Worm (Caenorhabditis elegans) whole organism, L3 larva: ENCODE measurements around the gene glo-3.
A peak's percentile ranks its signal among the peaks of the same experiment; 100 is the strongest.

Source experiments
- R02D3.7 ChIP-seq: fragments of 150-350 bp; optimal IDR thresholded peaks from 2 replicates; lab custom pipeline; 2014; ENCODE audit warnings: missing biosample characterization, missing genetic modification characterization
- ama-1 ChIP-seq: fragments of 150-350 bp; optimal IDR thresholded peaks from 2 replicates; lab custom pipeline; 2018
- ceh-28 ChIP-seq: fragments of 150-350 bp; optimal IDR thresholded peaks from 2 replicates; lab custom pipeline; 2014; ENCODE audit warnings: missing biosample characterization, missing genetic modification reagents, missing genetic modification characterization
- ceh-82 ChIP-seq: fragments of 150-350 bp; optimal IDR thresholded peaks from 2 replicates; lab custom pipeline; 2014; ENCODE audit warnings: missing biosample characterization, missing genetic modification characterization
- ceh-9 ChIP-seq: sonication (generic microtip); optimal IDR thresholded peaks from 2 replicates; lab custom pipeline; 2018; ENCODE audit warnings: missing biosample characterization, missing genetic modification characterization
- daf-12 ChIP-seq: fragments of 150-350 bp; optimal IDR thresholded peaks from 2 replicates; lab custom pipeline; 2014; ENCODE audit warnings: missing biosample characterization, missing genetic modification reagents, missing genetic modification characterization
- elt-1 ChIP-seq: fragments of 150-350 bp; optimal IDR thresholded peaks from 2 replicates; lab custom pipeline; 2014; ENCODE audit warnings: missing biosample characterization, missing genetic modification characterization
- elt-2 ChIP-seq: sonication (generic microtip); optimal IDR thresholded peaks from 2 replicates; lab custom pipeline; 2016; ENCODE audit warnings: missing genetic modification reagents, mild to moderate bottlenecking, missing genetic modification characterization, missing compliant biosample characterization
- elt-3 ChIP-seq, 3 experiments: fragments of 150-350 bp in 1 of 3; sonication (generic microtip) in 2 of 3; optimal IDR thresholded peaks; 2 replicates in 2 of 3; 4 replicates in 1 of 3; lab custom pipeline; 2014 to 2017; ENCODE audit warnings: missing biosample characterization in 3 of 3, missing genetic modification characterization in 3 of 3
- fkh-10 ChIP-seq: sonication (generic microtip); optimal IDR thresholded peaks from 2 replicates; lab custom pipeline; 2017; ENCODE audit warnings: missing biosample characterization, missing genetic modification reagents, missing genetic modification characterization
- fkh-2 ChIP-seq: fragments of 150-350 bp; optimal IDR thresholded peaks from 2 replicates; lab custom pipeline; 2014; ENCODE audit warnings: missing biosample characterization, missing genetic modification reagents, missing genetic modification characterization
- fos-1 ChIP-seq: fragments of 150-350 bp; optimal IDR thresholded peaks from 2 replicates; lab custom pipeline; 2014; ENCODE audit warnings: missing biosample characterization, missing genetic modification characterization
- lsy-12 ChIP-seq: sonication (generic microtip); optimal IDR thresholded peaks from 2 replicates; lab custom pipeline; 2016; ENCODE audit warnings: mild to moderate bottlenecking, missing genetic modification characterization, missing compliant biosample characterization
- mdl-1 ChIP-seq: fragments of 150-350 bp; optimal IDR thresholded peaks from 2 replicates; lab custom pipeline; 2014; ENCODE audit warnings: missing biosample characterization, missing genetic modification characterization
- mml-1 ChIP-seq: fragments of 150-350 bp; sonication (generic microtip); optimal IDR thresholded peaks from 3 replicates; lab custom pipeline; 2014; ENCODE audit warnings: missing biosample characterization, missing genetic modification characterization
- nfya-1 ChIP-seq: sonication (generic microtip); optimal IDR thresholded peaks from 2 replicates; lab custom pipeline; 2017; ENCODE audit warnings: missing genetic modification characterization, mild to moderate bottlenecking, missing compliant biosample characterization, antibody characterized with exemption, moderate library complexity; ENCODE audit not compliant: insufficient read depth
- nhr-11 ChIP-seq: fragments of 150-350 bp; optimal IDR thresholded peaks from 2 replicates; lab custom pipeline; 2014; ENCODE audit warnings: missing biosample characterization, missing genetic modification characterization
- nhr-12 ChIP-seq: fragments of 150-350 bp; optimal IDR thresholded peaks from 2 replicates; lab custom pipeline; 2014; ENCODE audit warnings: missing biosample characterization, missing genetic modification characterization
- nhr-23 ChIP-seq: fragments of 150-350 bp; optimal IDR thresholded peaks from 2 replicates; lab custom pipeline; 2014; ENCODE audit warnings: missing biosample characterization, missing genetic modification reagents, missing genetic modification characterization
- nhr-25 ChIP-seq: sonication (generic microtip); optimal IDR thresholded peaks from 2 replicates; lab custom pipeline; 2017; ENCODE audit warnings: missing biosample characterization, missing genetic modification characterization
- nhr-28 ChIP-seq: fragments of 150-350 bp; optimal IDR thresholded peaks from 2 replicates; lab custom pipeline; 2014; ENCODE audit warnings: missing biosample characterization, missing genetic modification characterization
- nhr-43 ChIP-seq: sonication (generic microtip); optimal IDR thresholded peaks from 2 replicates; lab custom pipeline; 2016; ENCODE audit warnings: mild to moderate bottlenecking, missing genetic modification characterization, missing compliant biosample characterization; ENCODE audit not compliant: poor library complexity, severe bottlenecking
- nhr-76 ChIP-seq: fragments of 150-350 bp; sonication (generic microtip); optimal IDR thresholded peaks from 5 replicates; lab custom pipeline; 2014; ENCODE audit warnings: missing biosample characterization, missing genetic modification characterization
- nhr-77 ChIP-seq: fragments of 150-350 bp; optimal IDR thresholded peaks from 2 replicates; lab custom pipeline; 2014; ENCODE audit warnings: missing biosample characterization, missing genetic modification characterization
- pha-4 ChIP-seq: fragments of 150-350 bp; optimal IDR thresholded peaks from 2 replicates; lab custom pipeline; 2014; ENCODE audit warnings: missing biosample characterization, missing genetic modification reagents, missing genetic modification characterization
- pqm-1 ChIP-seq: fragments of 150-350 bp; optimal IDR thresholded peaks from 2 replicates; lab custom pipeline; 2017; ENCODE audit warnings: missing biosample characterization, missing genetic modification characterization, inconsistent platforms
- sea-2 ChIP-seq: fragments of 150-350 bp; sonication (generic microtip); optimal IDR thresholded peaks from 4 replicates; lab custom pipeline; 2014; ENCODE audit warnings: missing biosample characterization, missing genetic modification reagents, missing genetic modification characterization
- skn-1 ChIP-seq: fragments of 150-350 bp; optimal IDR thresholded peaks from 2 replicates; lab custom pipeline; 2014; ENCODE audit warnings: missing biosample characterization, missing genetic modification characterization
- tbx-2 ChIP-seq: sonication (generic microtip); optimal IDR thresholded peaks from 2 replicates; lab custom pipeline; 2016; ENCODE audit warnings: mild to moderate bottlenecking, missing genetic modification characterization, missing compliant biosample characterization
- unc-39 ChIP-seq: sonication (generic microtip); optimal IDR thresholded peaks from 4 replicates; lab custom pipeline; 2017; ENCODE audit warnings: missing biosample characterization, missing genetic modification characterization
- zag-1 ChIP-seq: fragments of 150-350 bp; optimal IDR thresholded peaks from 2 replicates; lab custom pipeline; 2014; ENCODE audit warnings: missing biosample characterization, missing genetic modification characterization
- ztf-11 ChIP-seq: fragments of 150-350 bp; optimal IDR thresholded peaks from 2 replicates; lab custom pipeline; 2014; ENCODE audit warnings: missing biosample characterization, missing genetic modification characterization
- ztf-4 ChIP-seq: fragments of 150-350 bp; optimal IDR thresholded peaks from 2 replicates; lab custom pipeline; 2014; ENCODE audit warnings: missing biosample characterization, missing genetic modification characterization

glo-3 gene

DNA sequence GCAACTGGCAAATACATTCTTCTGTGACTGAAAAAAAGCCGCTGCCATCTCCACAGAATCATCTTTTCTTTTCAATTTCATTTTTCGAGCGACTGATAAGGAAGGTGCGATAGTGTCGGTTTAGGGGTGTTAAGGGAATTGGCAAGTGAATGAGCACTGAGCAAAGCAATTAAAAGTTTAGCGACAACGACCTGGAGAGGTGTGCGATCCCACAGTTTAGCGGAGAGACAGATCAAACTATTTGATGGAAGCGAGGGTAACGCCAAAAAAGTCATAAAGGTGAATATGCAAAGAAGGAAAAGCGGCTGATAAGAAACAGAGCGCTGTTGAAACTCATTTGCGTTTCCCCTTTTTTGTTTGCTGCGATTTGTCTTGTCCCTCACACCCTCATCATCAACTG lies 4.5 kb upstream of the glo-3 start, which contains the start of the genes F14F3.5 and slcf-1:
F14F3.5 (minus strand) TSS at position 234 of the 400 bp plus-strand sequence.
slcf-1 (plus strand) TSS at position 302 of the 400 bp plus-strand sequence.
- TF ChIP-seq lsy-12 (tag; lab: Kevin White, UChicago) (no peak), mml-1 (tag; lab: Kevin White, UChicago) (no peak), nhr-77 (tag; lab: Kevin White, UChicago) (no peak), elt-2 (peak; percentile 83), fkh-2 (tag; lab: Kevin White, UChicago) (no peak), nhr-28 (no peak), nhr-23 (tag; lab: Kevin White, UChicago) (no peak), nhr-76 (tag; lab: Kevin White, UChicago) (no peak), pqm-1 (tag; lab: Kevin White, UChicago) (peak; percentile 53)

ce11 chrX:10532180-10532833 lies 1.2 kb upstream of the glo-3 start:
- TF ChIP-seq zag-1 (tag; lab: Kevin White, UChicago) (no peak), elt-2 (peak; percentile 92), tbx-2 (no peak), ztf-4 (tag; lab: Kevin White, UChicago) (no peak), ceh-82 (tag; lab: Kevin White, UChicago) (no peak), mdl-1 (tag; lab: Kevin White, UChicago) (no peak), fkh-2 (tag; lab: Kevin White, UChicago) (no peak), pqm-1 (tag; lab: Kevin White, UChicago) (peak; percentile 44), fkh-10 (GFP tag; lab: Kevin White, UChicago) (no peak), ama-1 (lab: Kevin White, UChicago) (no peak), skn-1 (tag; lab: Kevin White, UChicago) (peak; percentile 86), elt-1 (tag; lab: Kevin White, UChicago) (no peak), elt-3 (tag; optimal IDR thresholded peaks at IDR 0.05; lab: Kevin White, UChicago) (no peak), nhr-12 (tag; lab: Kevin White, UChicago) (no peak)

DNA sequence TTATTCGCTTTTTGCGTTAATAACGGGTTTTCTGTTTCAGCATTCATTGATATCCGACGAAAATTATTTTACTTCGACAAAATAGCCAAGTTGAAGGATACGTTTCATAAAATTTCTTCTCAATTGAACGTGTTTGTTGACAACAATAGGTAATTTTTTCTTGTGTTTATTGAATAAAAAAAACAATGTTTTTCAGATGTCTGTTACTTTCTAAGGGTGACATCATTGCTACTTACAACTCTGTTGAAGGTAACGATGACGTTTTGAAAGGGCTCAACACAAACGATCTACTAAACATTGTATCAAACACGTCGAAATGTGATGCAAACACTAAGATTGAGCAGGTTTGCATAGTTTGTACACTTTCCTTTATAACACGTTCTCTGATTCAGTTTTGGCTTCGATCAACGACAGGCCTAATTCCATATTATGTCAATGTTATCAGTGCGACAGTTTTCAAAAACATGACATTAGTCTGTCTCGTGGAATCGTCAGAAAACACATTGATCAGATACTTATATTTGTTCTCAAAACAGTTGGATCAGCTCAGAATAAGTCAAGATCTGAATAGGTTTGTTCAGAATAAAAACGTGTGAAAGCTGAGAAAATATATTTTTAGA lies 1.2 kb downstream of the glo-3 start:
- no peak for TF ChIP-seq lsy-12 (tag; lab: Kevin White, UChicago)
- TF ChIP-seq pqm-1 (tag; lab: Kevin White, UChicago): peak; percentile 37
- TF ChIP-seq mml-1 (tag; lab: Kevin White, UChicago): no peak
- no peak for TF ChIP-seq pha-4
- TF ChIP-seq nhr-76 (tag; lab: Kevin White, UChicago): no peak
- TF ChIP-seq ztf-11 (tag; lab: Kevin White, UChicago): no peak
- TF ChIP-seq nhr-25 (tag; lab: Kevin White, UChicago): no peak
- TF ChIP-seq fos-1: no peak
- peak; percentile 45 for TF ChIP-seq elt-2
- TF ChIP-seq ceh-82 (tag; lab: Kevin White, UChicago): no peak

DNA sequence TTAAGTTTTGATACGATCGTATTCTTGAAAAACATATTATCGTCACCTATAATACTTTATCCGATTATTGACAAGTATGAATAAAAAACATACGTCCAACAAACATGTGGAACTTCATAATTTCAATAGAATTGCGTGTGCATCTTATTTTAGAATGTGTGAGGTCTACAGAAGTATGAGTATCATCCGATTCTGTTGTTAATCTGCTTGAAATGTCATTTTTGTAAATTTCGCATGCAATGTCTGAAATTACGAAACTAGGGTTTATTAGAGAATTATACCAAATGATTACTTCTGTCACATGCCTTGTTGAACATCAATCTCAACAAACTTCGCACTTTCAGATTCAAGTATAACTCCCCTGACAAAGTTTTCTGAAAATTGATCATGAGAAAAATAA lies 8.3 kb downstream of the glo-3 start:
- TF ChIP-seq pha-4 (no peak), unc-39 (no peak), lsy-12 (tag; lab: Kevin White, UChicago) (no peak), daf-12 (no peak), ceh-9 (tag; lab: Kevin White, UChicago) (no peak), nhr-76 (tag; lab: Kevin White, UChicago) (no peak), pqm-1 (tag; lab: Kevin White, UChicago) (no peak), ceh-28 (tag; lab: Kevin White, UChicago) (no peak)

DNA sequence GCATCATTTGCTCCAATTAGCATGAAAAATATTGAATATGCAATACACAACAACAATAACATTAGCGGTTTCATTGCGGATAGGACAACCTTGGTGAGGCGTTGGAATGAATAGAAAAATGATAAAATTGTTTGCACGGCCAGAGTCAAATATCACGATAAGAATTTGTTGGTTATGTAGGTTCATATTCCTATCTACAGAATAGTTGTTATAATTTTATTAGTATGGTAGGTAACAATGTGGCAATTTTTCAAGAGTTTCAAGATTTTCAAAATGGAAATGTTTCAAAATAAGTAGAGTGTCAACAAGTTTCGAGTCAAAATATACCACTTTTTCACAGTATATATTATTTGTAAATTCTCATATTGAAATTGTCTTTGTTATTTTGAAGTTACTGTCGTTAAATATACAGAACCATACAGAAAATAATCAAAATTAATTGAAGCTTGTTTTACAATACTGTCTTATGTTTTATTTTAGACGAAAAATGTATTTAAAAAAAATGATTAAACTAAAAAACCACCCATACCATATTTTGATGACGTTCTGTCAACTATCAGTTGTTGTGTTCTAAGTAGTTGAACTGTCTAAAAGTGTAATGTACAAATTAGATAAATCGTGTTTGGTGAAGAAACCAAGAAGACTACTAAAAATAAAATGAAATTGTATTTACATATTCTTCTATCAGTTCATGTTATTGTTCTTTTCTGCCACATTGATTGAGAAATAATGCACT lies 9.0 kb downstream of the glo-3 start, which contains the start of the genes F59F5.3 and F59F5.4:
F59F5.3 (minus strand) TSS at position 101 of the 736 bp plus-strand sequence.
F59F5.4 (plus strand) TSS at position 686 of the 736 bp plus-strand sequence.
- TF ChIP-seq mdl-1 (tag; lab: Kevin White, UChicago): no peak
- TF ChIP-seq sea-2 (GFP tag; lab: Kevin White, UChicago): no peak
- TF ChIP-seq nfya-1 (tag; lab: Kevin White, UChicago): no peak
- no peak for TF ChIP-seq fkh-10 (GFP tag; lab: Kevin White, UChicago)
- TF ChIP-seq ceh-28 (tag; lab: Kevin White, UChicago): no peak
- no peak for TF ChIP-seq R02D3.7 (tag; lab: Kevin White, UChicago)
- TF ChIP-seq nhr-43 (tag; lab: Kevin White, UChicago): no peak
- no peak for TF ChIP-seq ztf-4 (tag; lab: Kevin White, UChicago)
- no peak for TF ChIP-seq nhr-11 (tag; lab: Kevin White, UChicago)
- TF ChIP-seq elt-3 (tag; optimal IDR thresholded peaks at IDR 0.05; lab: Kevin White, UChicago): no peak
- TF ChIP-seq elt-2: peak; percentile 27
- TF ChIP-seq pqm-1 (tag; lab: Kevin White, UChicago): peak; percentile 22
